Worm (Caenorhabditis elegans): Measurements from ENCODE around the gene T05A8.8.

- TF ChIP-seq skn-1 (tag; optimal IDR thresholded peaks at IDR 0.05) (no peak), nhr-237 (tag; optimal IDR thresholded peaks at IDR 0.05) (no peak), ztf-4 (tag; optimal IDR thresholded peaks at IDR 0.05) (no peak)
Observed at ce11 chrII:2742251-2742650, 5.8 kb downstream of the T05A8.8 start, which contains the start of gene T05A8.7.

Measured in whole organism, L2 larva.